Worm (Caenorhabditis elegans): Measurements from ENCODE around the gene srw-79.

DNA sequence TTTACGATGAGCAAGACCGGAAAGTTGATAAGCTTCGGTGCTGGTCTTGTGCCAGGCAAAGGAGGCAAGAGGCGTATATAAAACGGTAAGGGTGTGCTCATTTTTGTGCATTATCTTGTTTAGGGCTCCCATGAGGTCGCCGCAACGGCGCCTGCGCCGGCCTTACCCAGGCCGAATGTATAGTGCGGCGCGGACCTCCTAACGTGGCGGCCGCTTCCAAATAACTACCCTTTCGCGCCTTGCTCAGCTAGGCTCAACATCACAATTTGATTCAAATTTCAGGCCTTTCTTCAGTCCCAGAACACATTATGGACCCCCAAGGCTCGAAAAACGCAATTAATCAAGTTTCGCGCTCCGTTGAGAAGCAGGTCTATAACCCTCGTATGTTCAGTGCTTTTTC lies 19.0 kb upstream of the srw-79 start, which contains the start of the genes ZK355.3 and ZK355.8:
- no peak for TF ChIP-seq sox-4 (tag; optimal IDR thresholded peaks at IDR 0.05)
- no peak for TF ChIP-seq unc-55 (GFP tag; optimal IDR thresholded peaks at IDR 0.05)
